Fruit fly (Drosophila melanogaster): ENCODE measurements around the gene CG43232.

The CG43232 gene

DNA sequence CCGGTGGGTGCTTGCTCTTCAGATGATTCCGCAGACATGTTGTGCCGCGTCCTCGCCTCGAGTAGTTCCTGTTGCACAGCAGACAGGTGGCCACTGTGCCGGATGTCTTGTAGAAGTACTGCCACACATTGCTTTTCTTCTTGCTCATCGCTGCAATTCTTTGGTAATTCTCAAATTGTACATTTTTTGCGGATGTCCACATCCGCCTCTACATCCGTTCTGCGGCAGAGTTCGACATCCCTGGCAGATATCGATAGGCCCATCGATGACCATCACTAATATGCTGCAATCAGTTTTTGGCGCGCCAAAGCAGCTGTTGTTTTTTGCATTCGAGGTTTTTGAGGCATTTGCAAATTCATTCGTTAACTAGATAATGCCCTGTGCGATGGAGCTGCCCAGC, 24.8 kb downstream of the CG43232 start, which contains the start of the genes CG13775 and CG3430 (continued):
- TF ChIP-seq Dip2 (GFP tag; IDR thresholded peaks at IDR 0.05) = no peak
- no peak for TF ChIP-seq da (GFP tag; optimal IDR thresholded peaks at IDR 0.05)
- peak; percentile 77 for TF ChIP-seq Bgb (GFP tag; IDR thresholded peaks at IDR 0.05; ENCODE audit: partially characterized antibody)
- TF ChIP-seq Atf6 (GFP tag; IDR thresholded peaks at IDR 0.05) = no peak
- TF ChIP-seq Mrtf (GFP tag; IDR thresholded peaks at IDR 0.05) = no peak
- peak; percentile 40; the same call in 1 of the 3 replicates for TF ChIP-seq dysf (GFP tag; IDR thresholded peaks at IDR 0.05)
- TF ChIP-seq lab (GFP tag; optimal IDR thresholded peaks at IDR 0.05) = no peak
- peak; percentile 72 for TF ChIP-seq unc-4 (GFP tag; IDR thresholded peaks at IDR 0.05; ENCODE audit: partially characterized antibody)
- no peak for TF ChIP-seq slp2 (GFP tag; optimal IDR thresholded peaks at IDR 0.05)
- peak; percentile 38 for TF ChIP-seq CG7271 (tag; optimal IDR thresholded peaks at IDR 0.05)
- TF ChIP-seq pho (GFP tag; optimal IDR thresholded peaks at IDR 0.05) = peak; percentile 57
- no peak for TF ChIP-seq CG2875 (GFP tag; optimal IDR thresholded peaks at IDR 0.05)
- TF ChIP-seq wdn (GFP tag; IDR thresholded peaks at IDR 0.05) = 0 out of 2 replicates have a peak, but pooled peaks have one; percentile 34
- TF ChIP-seq Doc2 (GFP tag; IDR thresholded peaks at IDR 0.05) = no peak
- TF ChIP-seq tup (GFP tag; optimal IDR thresholded peaks at IDR 0.05) = no peak
- TF ChIP-seq HLH4C (GFP tag; IDR thresholded peaks at IDR 0.05; ENCODE audit: partially characterized antibody) = peak; percentile 63
- TF ChIP-seq CG10462 (GFP tag; optimal IDR thresholded peaks at IDR 0.05) = no peak
- no peak for TF ChIP-seq btn (GFP tag; optimal IDR thresholded peaks at IDR 0.05)
- TF ChIP-seq Kr (GFP tag; optimal IDR thresholded peaks at IDR 0.05) = no peak
- TF ChIP-seq Sox100B (GFP tag; optimal IDR thresholded peaks at IDR 0.05) = no peak
- TF ChIP-seq gcm (GFP tag; optimal IDR thresholded peaks at IDR 0.05) = no peak
- peak; percentile 74; the same call in 2 of the 4 replicates for TF ChIP-seq chinmo (GFP tag; IDR thresholded peaks at IDR 0.05; ENCODE audit: partially characterized antibody)
- TF ChIP-seq lilli (GFP tag; optimal IDR thresholded peaks at IDR 0.05) = no peak
- no peak for TF ChIP-seq Asciz (GFP tag; optimal IDR thresholded peaks at IDR 0.05)
- no peak for TF ChIP-seq CG17612 (GFP tag; IDR thresholded peaks at IDR 0.05)
- no peak for TF ChIP-seq ash1 (GFP tag; optimal IDR thresholded peaks at IDR 0.05)
- no peak for TF ChIP-seq CG5180 (GFP tag; optimal IDR thresholded peaks at IDR 0.05)
- peak; percentile 34 for TF ChIP-seq Fer1 (GFP tag; optimal IDR thresholded peaks at IDR 0.05)
- no peak for TF ChIP-seq CG17568 (GFP tag; optimal IDR thresholded peaks at IDR 0.05)
- no peak for TF ChIP-seq CG12071 (GFP tag; optimal IDR thresholded peaks at IDR 0.05)
- no peak for TF ChIP-seq CG6254 (GFP tag; optimal IDR thresholded peaks at IDR 0.05)
- peak; percentile 55 for TF ChIP-seq NfI (GFP tag; optimal IDR thresholded peaks at IDR 0.05)
- no peak for TF ChIP-seq chn (GFP tag; optimal IDR thresholded peaks at IDR 0.05)
- TF ChIP-seq kay (GFP tag; optimal IDR thresholded peaks at IDR 0.05) = no peak
- no peak for TF ChIP-seq CG11085 (GFP tag; IDR thresholded peaks at IDR 0.05)
- peak in 1 of 2 experiments; percentile 7 for TF ChIP-seq insv (GFP tag; optimal IDR thresholded peaks at IDR 0.05)
- TF ChIP-seq CG3407 (GFP tag; optimal IDR thresholded peaks at IDR 0.05) = no peak
- peak; percentile 53; the same call in 1 of the 2 replicates for TF ChIP-seq sna (GFP tag; IDR thresholded peaks at IDR 0.05; ENCODE audit: partially characterized antibody)
- no peak for TF ChIP-seq unpg (GFP tag; optimal IDR thresholded peaks at IDR 0.05)
- TF ChIP-seq CG17829 (tag; optimal IDR thresholded peaks at IDR 0.05) = peak; percentile 42
- no peak for TF ChIP-seq CG16779 (GFP tag; IDR thresholded peaks at IDR 0.05)
- TF ChIP-seq zf30C (GFP tag; optimal IDR thresholded peaks at IDR 0.05) = no peak
- TF ChIP-seq E2f1 (GFP tag; IDR thresholded peaks at IDR 0.05) = peak; percentile 83
- peak; percentile 33; the same call in 1 of the 2 replicates for TF ChIP-seq CG14014 (GFP tag; IDR thresholded peaks at IDR 0.05)
- TF ChIP-seq ranshi (GFP tag; IDR thresholded peaks at IDR 0.05) = no peak
- peak; percentile 11 for TF ChIP-seq nom (GFP tag; optimal IDR thresholded peaks at IDR 0.05)
- peak; percentile 67 for TF ChIP-seq Rfx (GFP tag; IDR thresholded peaks at IDR 0.05)
- TF ChIP-seq dpn (GFP tag; optimal IDR thresholded peaks at IDR 0.05) = peak; percentile 25 to 54
- TF ChIP-seq en (GFP tag; optimal IDR thresholded peaks at IDR 0.05) = no peak
- peak; percentile 39 for TF ChIP-seq HmgD (GFP tag; optimal IDR thresholded peaks at IDR 0.05)
